Worm (Caenorhabditis elegans) whole organism, young adult: ENCODE results near the gene ift-74.

Experiments used
- B0261.1 ChIP-seq: sonication (generic microtip); optimal IDR thresholded peaks from 2 replicates; lab custom pipeline; 2016; ENCODE audit warnings: mild to moderate bottlenecking, missing genetic modification characterization, moderate library complexity, missing compliant biosample characterization
- Y95B8A.8 ChIP-seq: fragments of 200-800 bp; sonication (Bioruptor generic); IDR thresholded peaks from 2 replicates; pipeline ENCODE4 v1.3.6; 2022; ENCODE audit warnings: missing genetic modification reagents, missing genetic modification characterization, missing compliant biosample characterization
- efl-1 ChIP-seq: fragments of 150-350 bp; optimal IDR thresholded peaks from 2 replicates; lab custom pipeline; 2014; ENCODE audit warnings: missing biosample characterization, missing genetic modification reagents, missing genetic modification characterization
- nfya-1 ChIP-seq: sonication (generic microtip); optimal IDR thresholded peaks from 2 replicates; lab custom pipeline; 2017; ENCODE audit warnings: antibody characterized with exemption, missing compliant biosample characterization, missing genetic modification characterization, borderline replicate concordance; ENCODE audit not compliant: insufficient read depth
- tlf-1 ChIP-seq: fragments of 200-800 bp; sonication (Bioruptor generic); optimal IDR thresholded peaks from 2 replicates; lab custom pipeline; 2018; ENCODE audit warnings: mild to moderate bottlenecking, missing genetic modification characterization, missing compliant biosample characterization
- ztf-26 ChIP-seq: sonication (generic microtip); optimal IDR thresholded peaks from 2 replicates; lab custom pipeline; 2017; ENCODE audit warnings: missing genetic modification characterization, missing compliant biosample characterization

ce11 chrII:6673894-6674293, 5.9 kb upstream of the ift-74 start, which contains the start of gene H43E16.1:
- no peak for TF ChIP-seq efl-1 (GFP tag; lab: Kevin White, UChicago)
- no peak for TF ChIP-seq tlf-1 (GFP tag; lab: Kevin White, UChicago)
- no peak for TF ChIP-seq ztf-26
- no peak for TF ChIP-seq B0261.1 (tag; lab: Kevin White, UChicago)
- no peak for TF ChIP-seq Y95B8A.8 (GFP tag; lab: Robert Waterston, UW)
- TF ChIP-seq nfya-1 (tag; lab: Kevin White, UChicago): no peak
